Worm (Caenorhabditis elegans): ENCODE measurements around the gene srh-289.

The srh-289 gene

ce11 chrV:17780285-17780684, 13.6 kb downstream of the srh-289 start:
- no peak for TF ChIP-seq unc-62 (GFP tag; optimal IDR thresholded peaks at IDR 0.05)

ce11 chrV:17777624-17778023, 16.3 kb downstream of the srh-289 start, which contains the start of gene C47A10.12:
C47A10.12 (plus strand) TSS chrV:17777924.
- TF ChIP-seq unc-62 (GFP tag; optimal IDR thresholded peaks at IDR 0.05): no peak

- no peak for TF ChIP-seq unc-62 (GFP tag; optimal IDR thresholded peaks at IDR 0.05)
These were observed 16.8 kb downstream of the srh-289 start, which contains the start of gene ddo-1 for ce11 chrV:17777127-17777526. ddo-1 (minus strand) TSS chrV:17777227.

DNA sequence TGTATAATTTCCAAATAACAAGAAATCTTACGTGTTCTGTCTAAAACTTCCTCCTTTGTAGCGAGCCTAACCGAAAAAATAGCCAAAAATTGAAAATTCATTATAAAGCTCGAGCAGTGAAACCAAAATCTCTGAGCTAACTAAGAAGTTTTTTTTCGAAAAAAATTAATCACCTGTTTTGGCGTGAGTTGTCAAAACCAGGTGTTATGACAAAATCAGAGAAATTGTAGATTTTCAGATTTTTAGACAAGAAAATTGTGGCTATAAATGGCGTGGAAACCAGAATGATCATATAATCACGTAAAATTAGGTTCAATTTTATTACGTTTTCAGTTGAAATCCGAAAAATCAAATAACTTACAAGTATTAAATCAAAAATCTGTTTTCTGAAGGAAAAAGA, 20.8 kb downstream of the srh-289 start, which contains the start of gene sre-21:
TSS of gene sre-21 (minus strand) at position 101 of the 400 bp plus-strand sequence.
- TF ChIP-seq unc-62 (GFP tag; optimal IDR thresholded peaks at IDR 0.05): no peak

DNA sequence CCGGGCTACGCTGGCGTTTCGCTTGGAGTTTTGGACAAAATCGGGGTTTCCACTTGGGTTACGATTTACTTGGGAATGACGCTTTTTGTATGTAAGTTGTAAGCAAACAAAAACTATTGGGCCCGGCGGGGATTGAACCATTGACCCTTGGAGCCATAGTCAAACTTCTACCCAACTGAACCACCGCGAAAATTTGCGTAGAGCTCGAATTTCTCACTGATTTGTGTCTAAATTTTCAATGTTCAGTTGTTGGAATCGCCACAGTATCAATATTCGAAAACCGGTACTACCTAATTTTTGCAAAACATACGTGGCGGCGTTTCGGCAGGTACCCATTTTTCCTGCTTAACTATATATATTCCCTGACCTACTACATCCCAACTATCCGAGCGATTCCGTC, 26.1 kb downstream of the srh-289 start:
- no peak for TF ChIP-seq unc-62 (GFP tag; optimal IDR thresholded peaks at IDR 0.05)

- no peak for TF ChIP-seq unc-62 (GFP tag; optimal IDR thresholded peaks at IDR 0.05)
These were observed 26.6 kb downstream of the srh-289 start, which contains the start of gene srh-284 for ce11 chrV:17767249-17767648. srh-284 (plus strand) TSS chrV:17767549.

- no peak for TF ChIP-seq unc-62 (GFP tag; optimal IDR thresholded peaks at IDR 0.05)
These were observed 28.8 kb downstream of the srh-289 start, which contains the start of the genes C47A10.16 and srh-283 for ce11 chrV:17765077-17765476. C47A10.16 (minus strand) TSS chrV:17765177. srh-283 (plus strand) TSS chrV:17765348.

ce11 chrV:17755592-17755991, 38.3 kb downstream of the srh-289 start, which contains the start of gene pgp-9:
pgp-9 (plus strand) TSS chrV:17755892.
- no peak for TF ChIP-seq unc-62 (GFP tag; optimal IDR thresholded peaks at IDR 0.05)

- no peak for TF ChIP-seq unc-62 (GFP tag; optimal IDR thresholded peaks at IDR 0.05)
These were observed 38.9 kb downstream of the srh-289 start for ce11 chrV:17754999-17755398.

DNA sequence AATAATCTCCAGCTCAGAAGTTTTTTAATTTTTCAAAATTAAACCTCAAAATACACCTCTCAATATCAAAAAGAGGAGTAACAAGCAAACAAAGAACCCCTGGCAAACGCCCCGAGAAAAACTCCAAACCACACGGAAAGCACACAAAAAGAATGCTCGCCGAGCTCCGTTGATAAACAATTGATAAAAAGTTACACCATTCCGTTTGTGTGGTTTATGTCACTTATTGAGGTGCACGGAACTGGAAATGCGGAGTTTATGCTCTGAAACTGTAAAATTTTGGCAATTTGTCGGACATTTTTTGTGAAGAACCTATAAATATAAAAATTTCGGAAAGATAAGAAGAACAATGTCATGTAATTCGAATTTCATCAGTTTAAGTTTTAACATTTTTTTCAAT, 41.5 kb downstream of the srh-289 start:
- TF ChIP-seq unc-62 (GFP tag; optimal IDR thresholded peaks at IDR 0.05): no peak

DNA sequence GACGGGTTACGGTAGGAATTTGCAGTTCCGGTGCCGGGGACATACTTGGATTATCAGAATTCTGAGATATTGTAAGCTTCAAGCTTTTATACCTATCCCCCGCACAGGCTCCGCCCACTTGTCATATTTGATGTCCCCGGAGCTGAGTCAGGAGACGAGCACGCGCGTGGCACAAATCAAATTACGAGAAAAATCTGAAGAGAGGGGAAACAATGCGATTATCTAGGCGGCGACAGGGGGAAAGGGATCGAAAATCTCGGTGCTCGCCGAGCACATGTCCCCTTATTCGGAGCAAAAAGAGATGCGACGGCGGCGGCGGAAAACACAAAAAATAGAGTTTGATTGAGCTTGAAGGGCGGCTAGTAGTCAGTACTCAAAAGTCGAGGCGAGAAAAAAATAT, 44.7 kb downstream of the srh-289 start, which contains the start of gene R12G8.1:
TSS of gene R12G8.1 (minus strand) at position 63 of the 400 bp plus-strand sequence.
- TF ChIP-seq unc-62 (GFP tag; optimal IDR thresholded peaks at IDR 0.05): no peak

- TF ChIP-seq unc-62 (GFP tag; optimal IDR thresholded peaks at IDR 0.05): no peak
These were observed 46.9 kb downstream of the srh-289 start, which contains the start of gene twk-36 for ce11 chrV:17746959-17747358. twk-36 (minus strand) TSS chrV:17747059.

ce11 chrV:17743802-17744201, 50.1 kb downstream of the srh-289 start:
- TF ChIP-seq unc-62 (GFP tag; optimal IDR thresholded peaks at IDR 0.05): no peak
